Worm (Caenorhabditis elegans) whole organism, L4/young adult: Measurements from ENCODE around the gene best-3.

Source experiments
- W03F9.2 ChIP-seq: fragments of 150-350 bp; optimal IDR thresholded peaks from 2 replicates; lab custom pipeline; 2014; ENCODE audit warnings: missing biosample characterization, missing genetic modification characterization
- dao-5 ChIP-seq: sonication (generic microtip); optimal IDR thresholded peaks from 2 replicates; lab custom pipeline; 2016; ENCODE audit warnings: missing genotype, missing genetic modification characterization, moderate library complexity, missing compliant biosample characterization
- him-1 ChIP-seq: sonication (generic microtip); optimal IDR thresholded peaks from 2 replicates; lab custom pipeline; 2016; ENCODE audit warnings: missing genotype, missing genetic modification reagents, missing genetic modification characterization, missing compliant biosample characterization

ce11 chrII:1334-1898 lies 11.4 kb upstream of the best-3 start, which contains the start of gene 2L52.1:
- TF ChIP-seq him-1 (tag; lab: Kevin White, UChicago) (no peak), W03F9.2 (tag; lab: Kevin White, UChicago) (no peak), dao-5 (tag; lab: Kevin White, UChicago) (no peak)
